Worm (Caenorhabditis elegans) whole organism, L4/young adult: ENCODE results near the gene T11G6.2.

Experiments
- W03F9.2 ChIP-seq: fragments of 150-350 bp; optimal IDR thresholded peaks from 2 replicates; lab custom pipeline; 2014; ENCODE audit warnings: missing biosample characterization, missing genetic modification characterization
- dao-5 ChIP-seq: sonication (generic microtip); optimal IDR thresholded peaks from 2 replicates; lab custom pipeline; 2016; ENCODE audit warnings: missing genotype, missing genetic modification characterization, moderate library complexity, missing compliant biosample characterization
- him-1 ChIP-seq: sonication (generic microtip); optimal IDR thresholded peaks from 2 replicates; lab custom pipeline; 2016; ENCODE audit warnings: missing genotype, missing genetic modification reagents, missing genetic modification characterization, missing compliant biosample characterization

- TF ChIP-seq him-1 (tag; lab: Kevin White, UChicago): no peak
- TF ChIP-seq W03F9.2: no peak
- no peak for TF ChIP-seq dao-5
Measured at ce11 chrIV:10894255-10894654, 36.0 kb upstream of the T11G6.2 start, which contains the start of gene srlf-14.
